Worm (Caenorhabditis elegans) whole organism, L1 larva: ENCODE measurements around the gene fipr-2.

Source experiments
- C04F5.9 ChIP-seq: sonication (generic microtip); optimal IDR thresholded peaks from 2 replicates; lab custom pipeline; 2016; ENCODE audit warnings: missing genetic modification characterization, missing compliant biosample characterization
- C16A3.4 ChIP-seq: fragments of 150-350 bp; optimal IDR thresholded peaks from 2 replicates; lab custom pipeline; 2014; ENCODE audit warnings: missing biosample characterization, missing genetic modification characterization
- F16B12.6 ChIP-seq: fragments of 150-350 bp; optimal IDR thresholded peaks from 2 replicates; lab custom pipeline; 2014; ENCODE audit warnings: missing biosample characterization, missing genetic modification characterization
- ceh-63 ChIP-seq: fragments of 200-800 bp; sonication (Bioruptor generic); optimal IDR thresholded peaks from 2 replicates; lab custom pipeline; 2018; ENCODE audit warnings: mild to moderate bottlenecking, missing genetic modification characterization, missing compliant biosample characterization
- ceh-8 ChIP-seq: fragments of 200-800 bp; sonication (Bioruptor generic); optimal IDR thresholded peaks from 2 replicates; lab custom pipeline; 2018; ENCODE audit warnings: mild to moderate bottlenecking, missing genetic modification characterization, moderate library complexity, missing compliant biosample characterization
- ceh-82 ChIP-seq, 3 experiments: fragments of 150-350 bp in 1 of 3; sonication (generic microtip) in 2 of 3; optimal IDR thresholded peaks; 2 replicates each; lab custom pipeline; 2014 to 2017; ENCODE audit warnings: missing biosample characterization in 3 of 3, missing genetic modification characterization in 3 of 3
- ceh-88 ChIP-seq: fragments of 200-800 bp; sonication (Bioruptor generic); IDR thresholded peaks from 2 replicates; pipeline ENCODE4 v1.3.6; 2022; ENCODE audit warnings: missing genetic modification characterization, missing compliant biosample characterization
- dpl-1 ChIP-seq, 3 experiments: fragments of 150-350 bp in 2 of 3; sonication (generic microtip) in 1 of 3; optimal IDR thresholded peaks; 2 replicates each; lab custom pipeline; 2014 to 2017; ENCODE audit warnings: missing biosample characterization in 3 of 3, missing genetic modification characterization in 3 of 3, missing genetic modification reagents in 3 of 3
- efl-1 ChIP-seq, 4 experiments: fragments of 150-350 bp; optimal IDR thresholded peaks in 3 of 4; peaks in 1 of 4; 1 replicate in 1 of 4; 2 replicates in 3 of 4; lab custom pipeline; 2014; ENCODE audit warnings: missing biosample characterization in 2 of 4, missing genetic modification characterization in 2 of 4, missing genetic modification reagents in 2 of 4
- efl-3 ChIP-seq: fragments of 200-800 bp; sonication (Bioruptor generic); optimal IDR thresholded peaks from 2 replicates; lab custom pipeline; 2018; ENCODE audit warnings: mild to moderate bottlenecking, missing genetic modification characterization, missing compliant biosample characterization
- elt-2 ChIP-seq: sonication (generic microtip); optimal IDR thresholded peaks from 2 replicates; lab custom pipeline; 2016; ENCODE audit warnings: missing genetic modification characterization, mild to moderate bottlenecking, inconsistent platforms, missing compliant biosample characterization, missing genetic modification reagents
- fkh-4 ChIP-seq: sonication (generic microtip); optimal IDR thresholded peaks from 2 replicates; lab custom pipeline; 2016; ENCODE audit warnings: missing compliant biosample characterization, missing genetic modification characterization, borderline replicate concordance
- fos-1 ChIP-seq: fragments of 150-350 bp; optimal IDR thresholded peaks from 2 replicates; lab custom pipeline; 2014; ENCODE audit warnings: missing biosample characterization, missing genetic modification characterization
- hpl-2 ChIP-seq: fragments of 150-350 bp; optimal IDR thresholded peaks from 2 replicates; lab custom pipeline; 2014; ENCODE audit warnings: missing biosample characterization, missing genetic modification reagents, missing genetic modification characterization
- irx-1 ChIP-seq: sonication (generic microtip); optimal IDR thresholded peaks from 2 replicates; lab custom pipeline; 2016; ENCODE audit warnings: missing genetic modification characterization, missing compliant biosample characterization
- lin-13 ChIP-seq: fragments of 150-350 bp; optimal IDR thresholded peaks from 2 replicates; lab custom pipeline; 2014; ENCODE audit warnings: missing biosample characterization, missing genetic modification reagents, missing genetic modification characterization
- lin-14 ChIP-seq: fragments of 200-800 bp; sonication (Bioruptor generic); optimal IDR thresholded peaks from 2 replicates; lab custom pipeline; 2018; ENCODE audit warnings: mild to moderate bottlenecking, missing genetic modification characterization, moderate library complexity, missing compliant biosample characterization
- lin-15B ChIP-seq: fragments of 150-350 bp; sonication (generic microtip); optimal IDR thresholded peaks from 3 replicates; lab custom pipeline; 2014; ENCODE audit warnings: missing biosample characterization, missing genetic modification characterization
- lir-3 ChIP-seq: sonication (generic microtip); optimal IDR thresholded peaks from 2 replicates; lab custom pipeline; 2016; ENCODE audit warnings: mild to moderate bottlenecking, missing genetic modification characterization, moderate library complexity, missing compliant biosample characterization; ENCODE audit not compliant: poor library complexity
- mdl-1 ChIP-seq, 2 experiments: fragments of 150-350 bp; optimal IDR thresholded peaks; 2 replicates each; lab custom pipeline; 2014 to 2017; ENCODE audit warnings: missing biosample characterization in 2 of 2, missing genetic modification characterization in 2 of 2, inconsistent platforms in 1 of 2
- mef-2 ChIP-seq: fragments of 150-350 bp; optimal IDR thresholded peaks from 2 replicates; lab custom pipeline; 2014; ENCODE audit warnings: missing biosample characterization, missing genetic modification characterization
- nhr-12 ChIP-seq: sonication (generic microtip); optimal IDR thresholded peaks from 2 replicates; lab custom pipeline; 2017; ENCODE audit warnings: missing biosample characterization, missing genetic modification characterization
- nhr-19 ChIP-seq: fragments of 200-800 bp; sonication (Bioruptor generic); conservative IDR thresholded peaks from 2 replicates; pipeline ENCODE4 v1.3.6; 2022; ENCODE audit warnings: missing genetic modification characterization, missing compliant biosample characterization
- nhr-20 ChIP-seq: sonication (generic microtip); optimal IDR thresholded peaks from 2 replicates; lab custom pipeline; 2016; ENCODE audit warnings: mild to moderate bottlenecking, missing genetic modification characterization, missing compliant biosample characterization
- nhr-237 ChIP-seq: fragments of 150-350 bp; optimal IDR thresholded peaks from 2 replicates; lab custom pipeline; 2014; ENCODE audit warnings: missing biosample characterization, missing genetic modification characterization
- nhr-47 ChIP-seq: sonication (generic microtip); optimal IDR thresholded peaks from 2 replicates; lab custom pipeline; 2016; ENCODE audit warnings: mild to moderate bottlenecking, missing genetic modification characterization, moderate library complexity, missing compliant biosample characterization
- nhr-71 ChIP-seq: sonication (generic microtip); optimal IDR thresholded peaks from 2 replicates; lab custom pipeline; 2016; ENCODE audit warnings: mild to moderate bottlenecking, missing genetic modification characterization, moderate library complexity, missing compliant biosample characterization
- nhr-85 ChIP-seq: sonication (generic microtip); peaks from one replicate; lab custom pipeline; 2016; ENCODE audit warnings: missing genetic modification characterization, inconsistent platforms, missing compliant biosample characterization
- pax-3 ChIP-seq: fragments of 200-800 bp; sonication (Bioruptor generic); optimal IDR thresholded peaks from 2 replicates; lab custom pipeline; 2018; ENCODE audit warnings: mild to moderate bottlenecking, missing genetic modification characterization, moderate library complexity, missing compliant biosample characterization
- pqm-1 ChIP-seq: sonication (generic microtip); optimal IDR thresholded peaks from 3 replicates; lab custom pipeline; 2017; ENCODE audit warnings: missing biosample characterization, missing genetic modification characterization
- rnt-1 ChIP-seq: sonication (generic microtip); optimal IDR thresholded peaks from 2 replicates; lab custom pipeline; 2016; ENCODE audit warnings: mild to moderate bottlenecking, missing genetic modification characterization, moderate library complexity, missing compliant biosample characterization
- snpc-4 ChIP-seq: fragments of 150-350 bp; optimal IDR thresholded peaks from 2 replicates; lab custom pipeline; 2014; ENCODE audit warnings: missing biosample characterization, missing genetic modification characterization
- snu-23 ChIP-seq: sonication (generic microtip); optimal IDR thresholded peaks from 2 replicates; lab custom pipeline; 2016; ENCODE audit warnings: missing genetic modification characterization, missing compliant biosample characterization
- sptf-1 ChIP-seq: fragments of 150-350 bp; optimal IDR thresholded peaks from 2 replicates; lab custom pipeline; 2014; ENCODE audit warnings: missing biosample characterization, missing genetic modification characterization
- swsn-7 ChIP-seq: sonication (generic microtip); optimal IDR thresholded peaks from 2 replicates; lab custom pipeline; 2016; ENCODE audit warnings: missing genetic modification characterization, missing compliant biosample characterization
- unc-30 ChIP-seq: sonication (generic microtip); optimal IDR thresholded peaks from 2 replicates; lab custom pipeline; 2017; ENCODE audit warnings: missing biosample characterization, missing genetic modification characterization
- xbp-1 ChIP-seq: sonication (generic microtip); optimal IDR thresholded peaks from 2 replicates; lab custom pipeline; 2016; ENCODE audit warnings: missing genetic modification characterization, missing compliant biosample characterization
- zag-1 ChIP-seq: fragments of 150-350 bp; optimal IDR thresholded peaks from 2 replicates; lab custom pipeline; 2014; ENCODE audit warnings: missing biosample characterization, missing genetic modification characterization
- zip-4 ChIP-seq: fragments of 200-800 bp; sonication (Bioruptor generic); optimal IDR thresholded peaks from 2 replicates; lab custom pipeline; 2018; ENCODE audit warnings: mild to moderate bottlenecking, missing genetic modification characterization, moderate library complexity, missing compliant biosample characterization
- ztf-11 ChIP-seq, 2 experiments: sonication (generic microtip); optimal IDR thresholded peaks; 2 replicates each; lab custom pipeline; 2016 to 2017; ENCODE audit warnings: missing genetic modification characterization in 2 of 2, missing biosample characterization in 1 of 2, missing compliant biosample characterization in 1 of 2

Gene fipr-2

ce11 chrV:12317894-12318553, 47.1 kb upstream of the fipr-2 start, which contains the start of the genes R04F11.5 and R04F11.2 (continued):
- peak; percentile 77 for TF ChIP-seq lin-14
- peak; percentile 72 for TF ChIP-seq nhr-19 (GFP tag; lab: Robert Waterston, UW)

- TF ChIP-seq mef-2 (tag; lab: Kevin White, UChicago) (no peak), snpc-4 (tag; lab: Kevin White, UChicago) (no peak), C04F5.9 (tag; lab: Kevin White, UChicago) (no peak), nhr-47 (tag; lab: Kevin White, UChicago) (peak; percentile 1), pax-3 (tag; lab: Kevin White, UChicago) (peak; percentile 1), nhr-12 (tag; lab: Kevin White, UChicago) (no peak), fos-1 (tag; lab: Kevin White, UChicago) (no peak), elt-2 (tag; lab: Kevin White, UChicago) (no peak), fkh-4 (tag; lab: Kevin White, UChicago) (no peak), efl-1 (optimal IDR thresholded peaks at IDR 0.05; lab: Kevin White, UChicago) (no peak), efl-1 (GFP tag; optimal IDR thresholded peaks at IDR 0.05 in 1 of 2; lab: Kevin White, UChicago) (peak in 1 of 2 experiments; percentile 47), nhr-71 (tag; lab: Kevin White, UChicago) (peak; percentile 4), hpl-2 (no peak), zip-4 (GFP tag; lab: Kevin White, UChicago) (no peak), ceh-8 (GFP tag; lab: Kevin White, UChicago) (no peak), lin-15B (tag; lab: Kevin White, UChicago) (no peak), lin-13 (GFP tag; lab: Kevin White, UChicago) (no peak), unc-30 (tag; lab: Kevin White, UChicago) (no peak), mdl-1 (tag; optimal IDR thresholded peaks at IDR 0.05; lab: Kevin White, UChicago) (no peak), swsn-7 (tag; lab: Kevin White, UChicago) (no peak), F16B12.6 (no peak)
These were observed 44.8 kb upstream of the fipr-2 start for ce11 chrV:12320274-12320839.

ce11 chrV:12326638-12327037, 38.5 kb upstream of the fipr-2 start:
- TF ChIP-seq efl-1 (optimal IDR thresholded peaks at IDR 0.05; lab: Kevin White, UChicago) (no peak), efl-1 (GFP tag; optimal IDR thresholded peaks at IDR 0.05 in 1 of 2; lab: Kevin White, UChicago) (peak in 1 of 2 experiments; percentile 16), nhr-71 (tag; lab: Kevin White, UChicago) (no peak), lin-14 (peak; percentile 13)

ce11 chrV:12329173-12329572, 36.0 kb upstream of the fipr-2 start:
- TF ChIP-seq efl-1 (optimal IDR thresholded peaks at IDR 0.05; lab: Kevin White, UChicago) (no peak), efl-1 (GFP tag; optimal IDR thresholded peaks at IDR 0.05 in 1 of 2; lab: Kevin White, UChicago) (peak in 1 of 2 experiments; percentile 86), nhr-237 (tag; lab: Kevin White, UChicago) (no peak), lin-14 (peak; percentile 12)

ce11 chrV:12331820-12332219, 33.3 kb upstream of the fipr-2 start:
- TF ChIP-seq dpl-1 (GFP tag; optimal IDR thresholded peaks at IDR 0.05; lab: Kevin White, UChicago) (peak in 2 of 3 experiments; percentile 22 to 32), lir-3 (no peak), sptf-1 (tag; lab: Kevin White, UChicago) (no peak), ceh-88 (GFP tag; lab: Robert Waterston, UW) (no peak), nhr-19 (GFP tag; lab: Robert Waterston, UW) (peak; percentile 38; the same call in 1 of the 2 replicates), C16A3.4 (peak; percentile 8), nhr-237 (tag; lab: Kevin White, UChicago) (no peak), lin-14 (peak; percentile 20), nhr-47 (tag; lab: Kevin White, UChicago) (peak; percentile 33), lin-15B (tag; lab: Kevin White, UChicago) (no peak), fos-1 (tag; lab: Kevin White, UChicago) (no peak), irx-1 (tag; lab: Kevin White, UChicago) (no peak), xbp-1 (tag; lab: Kevin White, UChicago) (no peak), rnt-1 (tag; lab: Kevin White, UChicago) (peak; percentile 50), nhr-71 (tag; lab: Kevin White, UChicago) (peak; percentile 55), snu-23 (peak; percentile 54), nhr-20 (tag; lab: Kevin White, UChicago) (peak; percentile 10), ceh-82 (tag; optimal IDR thresholded peaks at IDR 0.05; lab: Kevin White, UChicago) (peak in 1 of 3 experiments; percentile 30), zag-1 (tag; lab: Kevin White, UChicago) (no peak), efl-3 (no peak), pqm-1 (no peak), ztf-11 (tag; optimal IDR thresholded peaks at IDR 0.05; lab: Kevin White, UChicago) (no peak), ceh-63 (GFP tag; lab: Kevin White, UChicago) (no peak), nhr-85 (tag; lab: Kevin White, UChicago) (peak; percentile 71)
